Worm (Caenorhabditis elegans): Measurements from ENCODE around the gene srj-54.

DNA sequence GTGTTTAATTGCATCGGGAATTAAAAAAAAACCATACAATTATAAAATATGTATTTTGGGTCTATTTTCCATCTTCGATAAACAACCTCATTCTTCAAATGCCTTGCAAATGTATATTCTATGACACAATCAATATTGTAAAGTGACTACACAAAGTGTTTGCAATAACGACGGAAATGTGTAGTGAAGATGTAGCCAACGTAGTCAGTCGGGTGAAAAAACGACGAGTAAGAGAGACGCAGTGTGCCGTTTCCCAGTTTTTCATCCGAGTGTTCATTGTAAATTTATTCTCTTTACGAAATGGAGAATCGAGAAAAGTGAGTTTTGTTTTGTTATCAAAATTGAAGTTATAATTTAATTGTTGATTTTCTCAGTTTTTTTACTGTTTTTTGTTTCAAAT is 32.3 kb upstream of the srj-54 start, which contains the start of gene F37B4.15:
- TF ChIP-seq tbx-11 (GFP tag; IDR thresholded peaks at IDR 0.05) (no peak), ama-1 (optimal IDR thresholded peaks at IDR 0.05) (no peak), tra-4 (tag; optimal IDR thresholded peaks at IDR 0.05) (no peak), F13C5.2 (tag; optimal IDR thresholded peaks at IDR 0.05) (no peak), flt-1 (GFP tag; IDR thresholded peaks at IDR 0.05) (no peak), ceh-13 (GFP tag; optimal IDR thresholded peaks at IDR 0.05) (no peak), scrt-1 (GFP tag; IDR thresholded peaks at IDR 0.05) (no peak), hmbx-1 (tag; optimal IDR thresholded peaks at IDR 0.05) (no peak)

All from whole organism, early embryonic.